Fruit fly (Drosophila melanogaster) whole organism, embryonic: Measurements from ENCODE around the gene Lim3.
A peak's percentile ranks its signal among the peaks of the same experiment; 100 is the strongest.

Experiments
- C15 ChIP-seq: fragments of 200-800 bp; sonication (Bioruptor generic); IDR thresholded peaks from 3 replicates; pipeline ENCODE4 v1.3.6; 2022; ENCODE audit warnings: missing biosample characterization, missing genetic modification characterization
- CG10274 ChIP-seq: fragments of 200-800 bp; sonication (Bioruptor generic); optimal IDR thresholded peaks from 3 replicates; lab custom pipeline; 2017; ENCODE audit warnings: missing biosample characterization, mild to moderate bottlenecking, missing genetic modification characterization
- CG11696 ChIP-seq: fragments of 200-800 bp; sonication (Bioruptor generic); IDR thresholded peaks from 2 replicates; pipeline ENCODE4 v1.3.6; 2022; ENCODE audit warnings: missing biosample characterization, missing genetic modification characterization
- CG12219 ChIP-seq: fragments of 200-800 bp; sonication (Bioruptor generic); optimal IDR thresholded peaks from 3 replicates; lab custom pipeline; 2018; ENCODE audit warnings: missing biosample characterization, mild to moderate bottlenecking, missing genetic modification characterization
- CG13287 ChIP-seq: fragments of 200-800 bp; sonication (Bioruptor generic); IDR thresholded peaks from 2 replicates; pipeline ENCODE4 v1.3.6; 2022; ENCODE audit warnings: missing biosample characterization, missing genetic modification characterization; ENCODE audit not compliant: partially characterized antibody
- CG14710 ChIP-seq: fragments of 200-800 bp; sonication (Bioruptor generic); optimal IDR thresholded peaks from 3 replicates; lab custom pipeline; 2019; ENCODE audit warnings: missing biosample characterization, mild to moderate bottlenecking, missing genetic modification characterization, moderate library complexity
- CG14860 ChIP-seq: fragments of 200-800 bp; sonication (Bioruptor generic); IDR thresholded peaks from 3 replicates; pipeline ENCODE4 v1.3.6; 2022; ENCODE audit warnings: missing biosample characterization, missing genetic modification characterization; ENCODE audit not compliant: partially characterized antibody
- CG16813 ChIP-seq: fragments of 200-800 bp; sonication (Bioruptor generic); IDR thresholded peaks from 3 replicates; pipeline ENCODE4 v1.3.6; 2022; ENCODE audit warnings: missing biosample characterization, missing genetic modification characterization; ENCODE audit not compliant: partially characterized antibody
- CG17829 ChIP-seq: fragments of 200-800 bp; optimal IDR thresholded peaks from 2 replicates; lab custom pipeline; 2019; ENCODE audit warnings: missing biosample characterization, mild to moderate bottlenecking, missing genetic modification characterization, moderate library complexity
- CG32532 ChIP-seq: fragments of 200-800 bp; sonication (Bioruptor generic); IDR thresholded peaks from 2 replicates; pipeline ENCODE4 v1.3.6; 2022; ENCODE audit warnings: missing biosample characterization, missing genetic modification characterization
- CG3995 ChIP-seq: fragments of 200-800 bp; sonication (Bioruptor generic); optimal IDR thresholded peaks from 3 replicates; lab custom pipeline; 2016; ENCODE audit warnings: missing biosample characterization, missing genetic modification characterization
- CG4424 ChIP-seq: fragments of 200-800 bp; sonication (Bioruptor generic); optimal IDR thresholded peaks from 3 replicates; lab custom pipeline; 2016; ENCODE audit warnings: missing biosample characterization, missing genetic modification characterization
- CG5180 ChIP-seq: fragments of 200-800 bp; sonication (Bioruptor generic); optimal IDR thresholded peaks from 3 replicates; lab custom pipeline; 2017; ENCODE audit warnings: missing biosample characterization, missing genetic modification characterization, mild to moderate bottlenecking, moderate library complexity, missing genetic modification reagents
- CG6689 ChIP-seq: fragments of 200-800 bp; sonication (Bioruptor generic); IDR thresholded peaks from 2 replicates; pipeline ENCODE4 v1.3.6; 2022; ENCODE audit warnings: missing biosample characterization, missing genetic modification characterization
- CG6813 ChIP-seq: fragments of 200-800 bp; sonication (Bioruptor generic); optimal IDR thresholded peaks from 2 replicates; lab custom pipeline; 2017; ENCODE audit warnings: missing biosample characterization, missing genetic modification characterization, mild to moderate bottlenecking, moderate library complexity, missing genetic modification reagents
- CG7928 ChIP-seq: fragments of 200-800 bp; sonication (Bioruptor generic); optimal IDR thresholded peaks from 2 replicates; lab custom pipeline; 2017; ENCODE audit warnings: missing biosample characterization, mild to moderate bottlenecking, missing genetic modification characterization
- Chrac-16 ChIP-seq: fragments of 200-800 bp; sonication (Bioruptor generic); optimal IDR thresholded peaks from 3 replicates; lab custom pipeline; 2016; ENCODE audit warnings: missing biosample characterization, missing genetic modification characterization
- Dfd ChIP-seq, 2 experiments: fragments of >200 bp; optimal IDR thresholded peaks; 2 replicates each; lab custom pipeline; 2017; ENCODE audit warnings: missing biosample characterization in 2 of 2, missing genetic modification characterization in 2 of 2
- Dref ChIP-seq: fragments of 200-800 bp; sonication (Bioruptor generic); IDR thresholded peaks from 2 replicates; pipeline ENCODE4 v1.3.6; 2022; ENCODE audit warnings: missing biosample characterization, missing genetic modification characterization
- Fer3 ChIP-seq: fragments of 200-800 bp; sonication (Bioruptor generic); optimal IDR thresholded peaks from 2 replicates; lab custom pipeline; 2018; ENCODE audit warnings: missing biosample characterization, mild to moderate bottlenecking, missing genetic modification characterization, moderate library complexity
- H2.0 ChIP-seq: fragments of 200-800 bp; sonication (Bioruptor generic); IDR thresholded peaks from 2 replicates; pipeline ENCODE4 v1.3.6; 2022; ENCODE audit warnings: missing biosample characterization, missing genetic modification characterization
- Hr39 ChIP-seq: fragments of >200 bp; optimal IDR thresholded peaks from 2 replicates; lab custom pipeline; 2017
- Mrtf ChIP-seq: fragments of 200-800 bp; sonication (Bioruptor generic); IDR thresholded peaks from 3 replicates; pipeline ENCODE4 v1.3.6; 2022; ENCODE audit warnings: missing biosample characterization, missing genetic modification characterization
- NK7.1 ChIP-seq: fragments of 200-800 bp; sonication (Bioruptor generic); optimal IDR thresholded peaks from 3 replicates; lab custom pipeline; 2016; ENCODE audit warnings: missing biosample characterization, missing genetic modification characterization
- Neu2 ChIP-seq: fragments of 200-800 bp; sonication (Bioruptor generic); optimal IDR thresholded peaks from 3 replicates; lab custom pipeline; 2016; ENCODE audit warnings: missing biosample characterization, missing genetic modification characterization, borderline replicate concordance
- Optix ChIP-seq: fragments of 200-800 bp; sonication (Bioruptor generic); IDR thresholded peaks from 3 replicates; pipeline ENCODE4 v1.3.6; 2022; ENCODE audit warnings: missing biosample characterization, missing genetic modification characterization
- Rx ChIP-seq: fragments of 200-800 bp; sonication (Bioruptor generic); IDR thresholded peaks from 2 replicates; pipeline ENCODE4 v1.3.6; 2022; ENCODE audit warnings: missing biosample characterization, missing genetic modification characterization
- Spps ChIP-seq: fragments of 200-800 bp; sonication (Bioruptor generic); optimal IDR thresholded peaks from 2 replicates; lab custom pipeline; 2018; ENCODE audit warnings: missing biosample characterization, mild to moderate bottlenecking, missing genetic modification characterization
- Taf1 ChIP-seq: fragments of 200-800 bp; sonication (Bioruptor generic); IDR thresholded peaks from 2 replicates; pipeline ENCODE4 v1.3.6; 2022; ENCODE audit warnings: missing biosample characterization, missing genetic modification characterization
- ase ChIP-seq: fragments of 200-800 bp; sonication (Bioruptor generic); IDR thresholded peaks from 3 replicates; pipeline ENCODE4 v1.3.6; 2022; ENCODE audit warnings: missing biosample characterization, missing genetic modification characterization
- bigmax ChIP-seq: fragments of 200-800 bp; sonication (Bioruptor generic); optimal IDR thresholded peaks from 2 replicates; lab custom pipeline; 2018; ENCODE audit warnings: missing biosample characterization, mild to moderate bottlenecking, missing genetic modification characterization
- btn ChIP-seq: fragments of 200-800 bp; sonication (Bioruptor generic); optimal IDR thresholded peaks from 2 replicates; lab custom pipeline; 2016; ENCODE audit warnings: missing biosample characterization, missing genetic modification characterization
- dysf ChIP-seq: fragments of 200-800 bp; sonication (Bioruptor generic); IDR thresholded peaks from 3 replicates; pipeline ENCODE4 v1.3.6; 2022; ENCODE audit warnings: missing biosample characterization, missing genetic modification characterization
- fd96Cb ChIP-seq: fragments of 200-800 bp; sonication (Bioruptor generic); optimal IDR thresholded peaks from 2 replicates; lab custom pipeline; 2018; ENCODE audit warnings: missing biosample characterization, mild to moderate bottlenecking, missing genetic modification characterization, moderate library complexity
- ftz-f1 ChIP-seq: fragments of 200-800 bp; sonication (Bioruptor generic); optimal IDR thresholded peaks from 2 replicates; lab custom pipeline; 2016; ENCODE audit warnings: missing biosample characterization, missing genetic modification characterization
- gcm ChIP-seq: fragments of 200-800 bp; sonication (Bioruptor generic); optimal IDR thresholded peaks from 2 replicates; lab custom pipeline; 2019; ENCODE audit warnings: missing biosample characterization, mild to moderate bottlenecking, missing genetic modification characterization, moderate library complexity
- gsb ChIP-seq: fragments of 200-800 bp; sonication (Bioruptor generic); IDR thresholded peaks from 2 replicates; pipeline ENCODE4 v1.3.6; 2022; ENCODE audit warnings: missing biosample characterization, missing genetic modification characterization
- jing ChIP-seq: fragments of 200-800 bp; sonication (Bioruptor generic); optimal IDR thresholded peaks from 2 replicates; lab custom pipeline; 2018; ENCODE audit warnings: missing biosample characterization, mild to moderate bottlenecking, missing genetic modification characterization
- knrl ChIP-seq: fragments of 200-800 bp; sonication (Bioruptor generic); IDR thresholded peaks from 3 replicates; pipeline ENCODE4 v1.3.6; 2022; ENCODE audit warnings: missing biosample characterization, missing genetic modification characterization; ENCODE audit not compliant: partially characterized antibody
- org-1 ChIP-seq: fragments of 200-800 bp; sonication (Bioruptor generic); optimal IDR thresholded peaks from 2 replicates; lab custom pipeline; 2017; ENCODE audit warnings: missing biosample characterization, missing genetic modification characterization
- prd ChIP-seq, 3 experiments: fragments of >200 bp in 2 of 3; fragments of 200-800 bp in 1 of 3; sonication (Bioruptor generic) in 1 of 3; optimal IDR thresholded peaks in 2 of 3; IDR thresholded peaks in 1 of 3; 2 replicates in 2 of 3; 3 replicates in 1 of 3; pipeline versions ENCODE4 v1.3.6 to Lab custom; 2017 to 2022; ENCODE audit warnings: missing biosample characterization in 1 of 3, missing genetic modification characterization in 1 of 3
- repo ChIP-seq: fragments of 200-800 bp; sonication (Bioruptor generic); optimal IDR thresholded peaks from 2 replicates; lab custom pipeline; 2016; ENCODE audit warnings: missing biosample characterization, missing genetic modification characterization
- sc ChIP-seq, 3 experiments: fragments of >200 bp in 2 of 3; fragments of 200-800 bp in 1 of 3; sonication (Bioruptor generic) in 1 of 3; optimal IDR thresholded peaks; 2 replicates in 2 of 3; 3 replicates in 1 of 3; lab custom pipeline; 2017; ENCODE audit warnings: mild to moderate bottlenecking in 1 of 3, missing biosample characterization in 1 of 3, missing genetic modification characterization in 1 of 3, missing genetic modification reagents in 1 of 3
- sd ChIP-seq: fragments of 200-800 bp; sonication (Bioruptor generic); optimal IDR thresholded peaks from 3 replicates; lab custom pipeline; 2018; ENCODE audit warnings: missing biosample characterization, mild to moderate bottlenecking, missing genetic modification characterization, moderate library complexity
- seq ChIP-seq: fragments of 200-800 bp; sonication (Bioruptor generic); IDR thresholded peaks from 2 replicates; pipeline ENCODE4 v1.3.6; 2022; ENCODE audit warnings: missing biosample characterization, missing genetic modification characterization
- slbo ChIP-seq: fragments of 200-800 bp; sonication (Bioruptor generic); IDR thresholded peaks from 2 replicates; pipeline ENCODE4 v1.3.6; 2022; ENCODE audit warnings: missing biosample characterization, missing genetic modification characterization
- slp2 ChIP-seq: fragments of 200-800 bp; sonication (Bioruptor generic); optimal IDR thresholded peaks from 2 replicates; lab custom pipeline; 2016; ENCODE audit warnings: missing biosample characterization, missing genetic modification characterization
- tna ChIP-seq: fragments of 200-800 bp; sonication (Bioruptor generic); IDR thresholded peaks from 2 replicates; pipeline ENCODE4 v1.3.6; 2022; ENCODE audit warnings: missing biosample characterization, missing genetic modification characterization; ENCODE audit not compliant: partially characterized antibody
- unc-4 ChIP-seq: fragments of 200-800 bp; sonication (Bioruptor generic); IDR thresholded peaks from 2 replicates; pipeline ENCODE4 v1.3.6; 2022; ENCODE audit warnings: missing biosample characterization, missing genetic modification characterization; ENCODE audit not compliant: partially characterized antibody

Lim3 gene

DNA sequence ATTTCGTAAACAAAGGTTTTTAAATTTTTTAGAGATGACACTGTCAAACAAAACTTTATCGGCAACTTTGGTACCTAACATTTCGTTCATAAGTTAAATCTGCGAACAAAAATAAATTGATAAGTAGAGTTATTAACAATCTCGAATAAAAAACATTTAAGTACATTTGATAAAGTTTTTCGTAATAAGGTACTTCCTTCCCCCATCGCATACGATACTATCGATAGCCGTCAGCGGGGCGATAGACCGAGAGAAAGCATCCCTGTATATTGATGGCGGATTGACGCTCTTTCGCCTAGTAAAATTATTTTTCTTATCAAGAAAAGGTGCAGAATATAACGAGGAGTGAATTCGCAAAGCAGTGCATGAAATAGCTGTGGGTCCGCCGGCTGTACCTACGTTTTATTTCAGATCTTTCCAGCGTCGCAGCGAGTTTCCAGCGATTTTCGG lies 63.1 kb downstream of the Lim3 start, which contains the start of the genes Ttc19 and Acn (continued):
- no peak for TF ChIP-seq jing
- peak; percentile 90 for TF ChIP-seq CG14710 (tag; lab: Kevin White, UChicago)
- TF ChIP-seq C15 (GFP tag; lab: Robert Waterston, UW): no peak
- TF ChIP-seq CG32532: peak; percentile 87
- peak; percentile 49 for TF ChIP-seq CG7928 (GFP tag; lab: Kevin White, UChicago)
- TF ChIP-seq org-1 (GFP tag; lab: Kevin White, UChicago): no peak
- TF ChIP-seq CG6689 (GFP tag; lab: Robert Waterston, UW): peak; percentile 78
- peak; percentile 56 for TF ChIP-seq btn (GFP tag; lab: Kevin White, UChicago)
- TF ChIP-seq Dfd (GFP tag; optimal IDR thresholded peaks at IDR 0.05; lab: Kevin White, UChicago): no peak
- TF ChIP-seq Optix (GFP tag; lab: Robert Waterston, UW): peak; percentile 66; the same call in 2 of the 3 replicates
- peak; percentile 98 for TF ChIP-seq CG16813 (GFP tag; lab: Robert Waterston, UW)
- TF ChIP-seq knrl (GFP tag; lab: Robert Waterston, UW): peak; percentile 96
- no peak; the same call in none of the 3 replicates for TF ChIP-seq Mrtf (GFP tag; lab: Robert Waterston, UW)
- TF ChIP-seq sc (optimal IDR thresholded peaks at IDR 0.05; lab: Kevin White, UChicago): no peak
- peak; percentile 32 for TF ChIP-seq sc (GFP tag; optimal IDR thresholded peaks at IDR 0.05; lab: Kevin White, UChicago)
- TF ChIP-seq ftz-f1 (GFP tag; lab: Kevin White, UChicago): peak; percentile 40
- peak; percentile 80 for TF ChIP-seq Fer3 (tag; lab: Kevin White, UChicago)
- peak; percentile 86 for TF ChIP-seq slp2 (GFP tag; lab: Kevin White, UChicago)
- peak; percentile 78 for TF ChIP-seq Neu2 (GFP tag; lab: Kevin White, UChicago)
- TF ChIP-seq CG13287 (GFP tag; lab: Robert Waterston, UW): peak; percentile 95
- peak; percentile 96 for TF ChIP-seq CG14860
- peak; percentile 89 for TF ChIP-seq slbo (GFP tag; lab: Robert Waterston, UW)
- TF ChIP-seq gcm (GFP tag; lab: Kevin White, UChicago): peak; percentile 67
- peak; percentile 84 for TF ChIP-seq repo
- peak; percentile 44; the same call in 1 of the 2 replicates for TF ChIP-seq CG11696 (GFP tag; lab: Robert Waterston, UW)
- TF ChIP-seq dysf (GFP tag; lab: Robert Waterston, UW): peak; percentile 77
- TF ChIP-seq CG3995: peak; percentile 16
- TF ChIP-seq NK7.1 (GFP tag; lab: Kevin White, UChicago): peak; percentile 68
- TF ChIP-seq Dref (GFP tag; lab: Robert Waterston, UW): peak; percentile 92
- peak; percentile 73 for TF ChIP-seq seq (GFP tag; lab: Robert Waterston, UW)
- TF ChIP-seq Rx (GFP tag; lab: Robert Waterston, UW): peak; percentile 53; the same call in 1 of the 2 replicates
- no peak for TF ChIP-seq CG10274 (GFP tag; lab: Kevin White, UChicago)
- peak; percentile 65 for TF ChIP-seq Spps
- peak; percentile 44; the same call in 1 of the 2 replicates for TF ChIP-seq gsb
- TF ChIP-seq Taf1 (GFP tag; lab: Robert Waterston, UW): peak; percentile 71
- TF ChIP-seq Chrac-16 (GFP tag; lab: Kevin White, UChicago): peak; percentile 82
- TF ChIP-seq CG4424 (GFP tag; lab: Kevin White, UChicago): peak; percentile 87
- TF ChIP-seq ase (GFP tag; lab: Robert Waterston, UW): peak; percentile 67; the same call in 2 of the 3 replicates
- TF ChIP-seq fd96Cb (tag; lab: Kevin White, UChicago): peak; percentile 60
- peak; percentile 59 for TF ChIP-seq CG12219 (GFP tag; lab: Kevin White, UChicago)
- no peak for TF ChIP-seq CG5180 (GFP tag; lab: Kevin White, UChicago)
- no peak for TF ChIP-seq bigmax
- no peak for TF ChIP-seq sd (tag; lab: Kevin White, UChicago)
- TF ChIP-seq prd (optimal IDR thresholded peaks at IDR 0.05; lab: Kevin White, UChicago): no peak
- TF ChIP-seq prd (GFP tag; IDR thresholded peaks at IDR 0.05; lab: Robert Waterston, UW): peak; percentile 89
- peak; percentile 87 for TF ChIP-seq CG17829
- no peak for TF ChIP-seq Hr39 (lab: Kevin White, UChicago)
- TF ChIP-seq unc-4 (GFP tag; lab: Robert Waterston, UW): peak; percentile 92
- peak; percentile 89 for TF ChIP-seq tna
- TF ChIP-seq CG6813 (GFP tag; lab: Kevin White, UChicago): peak; percentile 23
- TF ChIP-seq H2.0 (GFP tag; lab: Robert Waterston, UW): peak; percentile 84
